Worm (Caenorhabditis elegans): ENCODE measurements around the gene spp-24.

ce11 chrII:12685-13084 is 26.7 kb downstream of the spp-24 start, which contains the start of gene best-3:
- TF ChIP-seq him-1 (tag; optimal IDR thresholded peaks at IDR 0.05) = no peak
- no peak for TF ChIP-seq W03F9.2 (tag; optimal IDR thresholded peaks at IDR 0.05)
- no peak for TF ChIP-seq dao-5 (tag; optimal IDR thresholded peaks at IDR 0.05)
